Worm (Caenorhabditis elegans): Measurements from ENCODE around the gene T01B7.13.

The T01B7.13 gene

ce11 chrII:8740326-8740949, 25.2 kb downstream of the T01B7.13 start (continued):
- TF ChIP-seq nhr-179 (tag; optimal IDR thresholded peaks at IDR 0.05) = no peak
- TF ChIP-seq him-1 (tag; optimal IDR thresholded peaks at IDR 0.05) = no peak
- TF ChIP-seq nhr-120 (GFP tag; IDR thresholded peaks at IDR 0.05) = no peak
- TF ChIP-seq tbx-9 (tag; optimal IDR thresholded peaks at IDR 0.05; ENCODE audit: borderline replicate concordance) = no peak
- TF ChIP-seq ets-4 (GFP tag; optimal IDR thresholded peaks at IDR 0.05) = no peak
- TF ChIP-seq F57C9.4 (tag; optimal IDR thresholded peaks at IDR 0.05) = no peak
- peak; percentile 58 for TF ChIP-seq B0336.3 (GFP tag; IDR thresholded peaks at IDR 0.05)
- no peak for TF ChIP-seq rcor-1 (GFP tag; IDR thresholded peaks at IDR 0.05)
- TF ChIP-seq F22D6.2 (tag; optimal IDR thresholded peaks at IDR 0.05) = no peak
- no peak for TF ChIP-seq aptf-3 (GFP tag; IDR thresholded peaks at IDR 0.05)
- TF ChIP-seq unc-130 (GFP tag; optimal IDR thresholded peaks at IDR 0.05) = no peak
- TF ChIP-seq lin-26 (GFP tag; IDR thresholded peaks at IDR 0.05) = no peak
- TF ChIP-seq hrde-1 (tag; optimal IDR thresholded peaks at IDR 0.05; ENCODE audit: borderline replicate concordance) = no peak
- no peak for TF ChIP-seq rec-8 (tag; optimal IDR thresholded peaks at IDR 0.05)
- peak; percentile 14 for TF ChIP-seq tbp1 (GFP tag; optimal IDR thresholded peaks at IDR 0.05)
- peak; percentile 90 for TF ChIP-seq nhr-80 (tag; optimal IDR thresholded peaks at IDR 0.05)
- no peak for TF ChIP-seq Y95B8A.8 (GFP tag; IDR thresholded peaks at IDR 0.05)
- TF ChIP-seq Y53G8AR.9 (GFP tag; conservative IDR thresholded peaks at IDR 0.05) = no peak
- TF ChIP-seq B0019.2 (GFP tag; conservative IDR thresholded peaks at IDR 0.05) = no peak
- TF ChIP-seq T07F8.4 (tag; optimal IDR thresholded peaks at IDR 0.05) = no peak
- TF ChIP-seq snpc-1.1 (tag; optimal IDR thresholded peaks at IDR 0.05; ENCODE audit: insufficient read depth) = no peak
- TF ChIP-seq pbrm-1 (GFP tag; IDR thresholded peaks at IDR 0.05) = no peak
- peak; percentile 70 for TF ChIP-seq somi-1 (GFP tag; optimal IDR thresholded peaks at IDR 0.05)
- TF ChIP-seq atf-7 (tag; optimal IDR thresholded peaks at IDR 0.05) = peak; percentile 78
- TF ChIP-seq cebp-1 (GFP tag; IDR thresholded peaks at IDR 0.05) = no peak
- TF ChIP-seq cebp-1 (tag; optimal IDR thresholded peaks at IDR 0.05) = peak; percentile 36
- TF ChIP-seq lir-1 (GFP tag; conservative IDR thresholded peaks at IDR 0.05) = no peak
- TF ChIP-seq hlh-12 (tag; optimal IDR thresholded peaks at IDR 0.05) = no peak
- no peak for TF ChIP-seq efl-1 (GFP tag; optimal IDR thresholded peaks at IDR 0.05)
- no peak for TF ChIP-seq lin-54 (GFP tag; optimal IDR thresholded peaks at IDR 0.05)
- TF ChIP-seq attf-5 (GFP tag; optimal IDR thresholded peaks at IDR 0.05) = no peak
- TF ChIP-seq C06A6.2 (GFP tag; conservative IDR thresholded peaks at IDR 0.05) = no peak
- TF ChIP-seq chd-7 (tag; optimal IDR thresholded peaks at IDR 0.05) = no peak
- TF ChIP-seq snpc-1.3 (tag; optimal IDR thresholded peaks at IDR 0.05; ENCODE audit: insufficient read depth) = no peak
- TF ChIP-seq ceh-58 (GFP tag; IDR thresholded peaks at IDR 0.05) = no peak
- TF ChIP-seq ccch-3 (GFP tag; optimal IDR thresholded peaks at IDR 0.05) = no peak
- no peak for TF ChIP-seq Y56A3A.18 (GFP tag; IDR thresholded peaks at IDR 0.05)
- no peak for TF ChIP-seq attf-3 (GFP tag; conservative IDR thresholded peaks at IDR 0.05)
- TF ChIP-seq nfya-2 (GFP tag; IDR thresholded peaks at IDR 0.05) = no peak
- TF ChIP-seq athp-1 (tag; optimal IDR thresholded peaks at IDR 0.05) = no peak
- TF ChIP-seq dpff-1 (tag; optimal IDR thresholded peaks at IDR 0.05) = no peak
- TF ChIP-seq ama-1 (optimal IDR thresholded peaks at IDR 0.05) = no peak
- TF ChIP-seq ama-1 (GFP tag; optimal IDR thresholded peaks at IDR 0.05) = no peak
- TF ChIP-seq mes-4 (tag; optimal IDR thresholded peaks at IDR 0.05) = no peak
- no peak for TF ChIP-seq F10E7.11 (tag; optimal IDR thresholded peaks at IDR 0.05)
- no peak for TF ChIP-seq ztf-6 (GFP tag; IDR thresholded peaks at IDR 0.05)
- no peak for TF ChIP-seq K12H6.12 (tag; optimal IDR thresholded peaks at IDR 0.05)

Data from whole organism, young adult.